Worm (Caenorhabditis elegans) whole organism, L1 larva: Measurements from ENCODE around the gene R01H2.2.

Experiments
- C04F5.9 ChIP-seq: sonication (generic microtip); optimal IDR thresholded peaks from 2 replicates; lab custom pipeline; 2016; ENCODE audit warnings: missing genetic modification characterization, missing compliant biosample characterization
- C16A3.4 ChIP-seq: fragments of 150-350 bp; optimal IDR thresholded peaks from 2 replicates; lab custom pipeline; 2014; ENCODE audit warnings: missing biosample characterization, missing genetic modification characterization
- C34B4.2 ChIP-seq: sonication (generic microtip); optimal IDR thresholded peaks from 2 replicates; lab custom pipeline; 2017; ENCODE audit warnings: mild to moderate bottlenecking, missing genetic modification characterization, missing compliant biosample characterization
- F16B12.6 ChIP-seq: fragments of 150-350 bp; optimal IDR thresholded peaks from 2 replicates; lab custom pipeline; 2014; ENCODE audit warnings: missing biosample characterization, missing genetic modification characterization
- Y116A8C.19 ChIP-seq: sonication (generic microtip); optimal IDR thresholded peaks from 2 replicates; lab custom pipeline; 2016; ENCODE audit warnings: missing compliant biosample characterization, missing genetic modification characterization, borderline replicate concordance
- alr-1 ChIP-seq: fragments of 200-800 bp; sonication (Bioruptor generic); optimal IDR thresholded peaks from 2 replicates; lab custom pipeline; 2018; ENCODE audit warnings: borderline replicate concordance, mild to moderate bottlenecking, missing genetic modification characterization, missing compliant biosample characterization
- blmp-1 ChIP-seq: fragments of 150-350 bp; optimal IDR thresholded peaks from 2 replicates; lab custom pipeline; 2014; ENCODE audit warnings: missing biosample characterization, missing genetic modification characterization
- ceh-63 ChIP-seq: fragments of 200-800 bp; sonication (Bioruptor generic); optimal IDR thresholded peaks from 2 replicates; lab custom pipeline; 2018; ENCODE audit warnings: mild to moderate bottlenecking, missing genetic modification characterization, missing compliant biosample characterization
- ceh-8 ChIP-seq: fragments of 200-800 bp; sonication (Bioruptor generic); optimal IDR thresholded peaks from 2 replicates; lab custom pipeline; 2018; ENCODE audit warnings: mild to moderate bottlenecking, missing genetic modification characterization, moderate library complexity, missing compliant biosample characterization
- ceh-82 ChIP-seq, 3 experiments: fragments of 150-350 bp in 1 of 3; sonication (generic microtip) in 2 of 3; optimal IDR thresholded peaks; 2 replicates each; lab custom pipeline; 2014 to 2017; ENCODE audit warnings: missing biosample characterization in 3 of 3, missing genetic modification characterization in 3 of 3
- efl-1 ChIP-seq, 4 experiments: fragments of 150-350 bp; optimal IDR thresholded peaks in 3 of 4; peaks in 1 of 4; 1 replicate in 1 of 4; 2 replicates in 3 of 4; lab custom pipeline; 2014; ENCODE audit warnings: missing biosample characterization in 2 of 4, missing genetic modification characterization in 2 of 4, missing genetic modification reagents in 2 of 4
- efl-3 ChIP-seq: fragments of 200-800 bp; sonication (Bioruptor generic); optimal IDR thresholded peaks from 2 replicates; lab custom pipeline; 2018; ENCODE audit warnings: mild to moderate bottlenecking, missing genetic modification characterization, missing compliant biosample characterization
- egl-13 ChIP-seq: sonication (generic microtip); optimal IDR thresholded peaks from 2 replicates; lab custom pipeline; 2016; ENCODE audit warnings: missing genotype, missing genetic modification reagents, missing genetic modification characterization, missing compliant biosample characterization
- elt-3 ChIP-seq, 6 experiments: fragments of 150-350 bp in 1 of 6; sonication (generic microtip); optimal IDR thresholded peaks; 2 replicates each; lab custom pipeline; 2017 to 2018; ENCODE audit warnings: missing biosample characterization in 6 of 6, missing genetic modification characterization in 6 of 6, inconsistent platforms in 1 of 6
- ets-5 ChIP-seq: fragments of 200-800 bp; sonication (Bioruptor generic); IDR thresholded peaks from 2 replicates; pipeline ENCODE4 v1.3.6; 2022; ENCODE audit warnings: missing genetic modification characterization, missing compliant biosample characterization
- fkh-10 ChIP-seq: sonication (generic microtip); optimal IDR thresholded peaks from 2 replicates; lab custom pipeline; 2017; ENCODE audit warnings: missing biosample characterization, missing genetic modification reagents, missing genetic modification characterization
- fos-1 ChIP-seq: fragments of 150-350 bp; optimal IDR thresholded peaks from 2 replicates; lab custom pipeline; 2014; ENCODE audit warnings: missing biosample characterization, missing genetic modification characterization
- grh-1 ChIP-seq: fragments of 200-800 bp; sonication (Bioruptor generic); IDR thresholded peaks from 2 replicates; pipeline ENCODE4 v1.3.6; 2022; ENCODE audit warnings: missing genetic modification reagents, missing genetic modification characterization, missing compliant biosample characterization
- hlh-17 ChIP-seq: fragments of 200-800 bp; sonication (Bioruptor generic); optimal IDR thresholded peaks from 2 replicates; lab custom pipeline; 2018; ENCODE audit warnings: missing genetic modification characterization, mild to moderate bottlenecking, missing compliant biosample characterization, moderate library complexity, borderline replicate concordance
- hlh-4 ChIP-seq: sonication (generic microtip); optimal IDR thresholded peaks from 2 replicates; lab custom pipeline; 2016; ENCODE audit warnings: mild to moderate bottlenecking, missing genetic modification characterization, missing compliant biosample characterization
- lin-13 ChIP-seq: fragments of 150-350 bp; optimal IDR thresholded peaks from 2 replicates; lab custom pipeline; 2014; ENCODE audit warnings: missing biosample characterization, missing genetic modification reagents, missing genetic modification characterization
- lin-15B ChIP-seq: fragments of 150-350 bp; sonication (generic microtip); optimal IDR thresholded peaks from 3 replicates; lab custom pipeline; 2014; ENCODE audit warnings: missing biosample characterization, missing genetic modification characterization
- lin-35 ChIP-seq, 2 experiments: fragments of 150-350 bp; optimal IDR thresholded peaks; 2 replicates each; lab custom pipeline; 2014; ENCODE audit warnings: missing biosample characterization in 2 of 2, missing genetic modification characterization in 2 of 2, missing genetic modification reagents in 2 of 2
- lsy-2 ChIP-seq, 2 experiments: fragments of 150-350 bp; optimal IDR thresholded peaks; 2 replicates each; lab custom pipeline; 2014; ENCODE audit warnings: missing biosample characterization in 2 of 2, missing genetic modification characterization in 2 of 2
- mdl-1 ChIP-seq, 2 experiments: fragments of 150-350 bp; optimal IDR thresholded peaks; 2 replicates each; lab custom pipeline; 2014 to 2017; ENCODE audit warnings: missing biosample characterization in 2 of 2, missing genetic modification characterization in 2 of 2, inconsistent platforms in 1 of 2
- mep-1 ChIP-seq: fragments of 150-350 bp; optimal IDR thresholded peaks from 2 replicates; lab custom pipeline; 2014; ENCODE audit warnings: missing biosample characterization, missing genetic modification characterization
- nhr-11 ChIP-seq: fragments of 150-350 bp; optimal IDR thresholded peaks from 2 replicates; lab custom pipeline; 2014; ENCODE audit warnings: missing biosample characterization, missing genetic modification characterization
- nhr-71 ChIP-seq: sonication (generic microtip); optimal IDR thresholded peaks from 2 replicates; lab custom pipeline; 2016; ENCODE audit warnings: mild to moderate bottlenecking, missing genetic modification characterization, moderate library complexity, missing compliant biosample characterization
- nhr-76 ChIP-seq: sonication (generic microtip); optimal IDR thresholded peaks from 2 replicates; lab custom pipeline; 2017; ENCODE audit warnings: missing biosample characterization, missing genetic modification characterization
- nhr-77 ChIP-seq: fragments of 150-350 bp; optimal IDR thresholded peaks from 2 replicates; lab custom pipeline; 2014; ENCODE audit warnings: missing biosample characterization, missing genetic modification characterization
- nhr-85 ChIP-seq: sonication (generic microtip); peaks from one replicate; lab custom pipeline; 2016; ENCODE audit warnings: missing genetic modification characterization, inconsistent platforms, missing compliant biosample characterization
- nhr-90 ChIP-seq: sonication (generic microtip); optimal IDR thresholded peaks from 2 replicates; lab custom pipeline; 2016; ENCODE audit warnings: mild to moderate bottlenecking, missing genetic modification characterization, missing compliant biosample characterization; ENCODE audit not compliant: poor library complexity
- pag-3 ChIP-seq: sonication (generic microtip); optimal IDR thresholded peaks from 2 replicates; lab custom pipeline; 2017; ENCODE audit warnings: missing genetic modification characterization, mild to moderate bottlenecking, missing compliant biosample characterization, antibody characterized with exemption, borderline replicate concordance; ENCODE audit not compliant: insufficient read depth
- pax-3 ChIP-seq: fragments of 200-800 bp; sonication (Bioruptor generic); optimal IDR thresholded peaks from 2 replicates; lab custom pipeline; 2018; ENCODE audit warnings: mild to moderate bottlenecking, missing genetic modification characterization, moderate library complexity, missing compliant biosample characterization
- rnt-1 ChIP-seq: sonication (generic microtip); optimal IDR thresholded peaks from 2 replicates; lab custom pipeline; 2016; ENCODE audit warnings: mild to moderate bottlenecking, missing genetic modification characterization, moderate library complexity, missing compliant biosample characterization
- skn-1 ChIP-seq: fragments of 150-350 bp; optimal IDR thresholded peaks from 2 replicates; lab custom pipeline; 2014; ENCODE audit warnings: missing biosample characterization, missing genetic modification characterization
- sptf-1 ChIP-seq: fragments of 150-350 bp; optimal IDR thresholded peaks from 2 replicates; lab custom pipeline; 2014; ENCODE audit warnings: missing biosample characterization, missing genetic modification characterization
- swsn-7 ChIP-seq: sonication (generic microtip); optimal IDR thresholded peaks from 2 replicates; lab custom pipeline; 2016; ENCODE audit warnings: missing genetic modification characterization, missing compliant biosample characterization
- tlp-1 ChIP-seq: fragments of 150-350 bp; optimal IDR thresholded peaks from 2 replicates; lab custom pipeline; 2014; ENCODE audit warnings: missing biosample characterization, missing genetic modification characterization
- unc-130 ChIP-seq: fragments of 150-350 bp; optimal IDR thresholded peaks from 2 replicates; lab custom pipeline; 2017; ENCODE audit warnings: missing biosample characterization, missing genetic modification characterization, inconsistent platforms
- unc-30 ChIP-seq: sonication (generic microtip); optimal IDR thresholded peaks from 2 replicates; lab custom pipeline; 2017; ENCODE audit warnings: missing biosample characterization, missing genetic modification characterization
- xbp-1 ChIP-seq: sonication (generic microtip); optimal IDR thresholded peaks from 2 replicates; lab custom pipeline; 2016; ENCODE audit warnings: missing genetic modification characterization, missing compliant biosample characterization
- zag-1 ChIP-seq: fragments of 150-350 bp; optimal IDR thresholded peaks from 2 replicates; lab custom pipeline; 2014; ENCODE audit warnings: missing biosample characterization, missing genetic modification characterization
- zip-4 ChIP-seq: fragments of 200-800 bp; sonication (Bioruptor generic); optimal IDR thresholded peaks from 2 replicates; lab custom pipeline; 2018; ENCODE audit warnings: mild to moderate bottlenecking, missing genetic modification characterization, moderate library complexity, missing compliant biosample characterization
- ztf-4 ChIP-seq: fragments of 150-350 bp; optimal IDR thresholded peaks from 2 replicates; lab custom pipeline; 2014; ENCODE audit warnings: missing biosample characterization, missing genetic modification characterization

Gene R01H2.2

ce11 chrIII:7068520-7069113 lies 12.3 kb downstream of the R01H2.2 start, which contains the start of the genes ubc-18 and R01H2.8 (continued):
- TF ChIP-seq mep-1 (tag; lab: Kevin White, UChicago) (peak; percentile 62), unc-30 (tag; lab: Kevin White, UChicago) (no peak), ets-5 (no peak), zag-1 (no peak), C04F5.9 (tag; lab: Kevin White, UChicago) (no peak), efl-1 (optimal IDR thresholded peaks at IDR 0.05; lab: Kevin White, UChicago) (peak; percentile 90 to 94), efl-1 (GFP tag; optimal IDR thresholded peaks at IDR 0.05 in 1 of 2; lab: Kevin White, UChicago) (peak; percentile 93 to 99), blmp-1 (tag; lab: Kevin White, UChicago) (peak; percentile 23), hlh-4 (no peak), rnt-1 (tag; lab: Kevin White, UChicago) (peak; percentile 47), lin-35 (GFP tag; optimal IDR thresholded peaks at IDR 0.05; lab: Kevin White, UChicago) (peak; percentile 93 to 97), F16B12.6 (peak; percentile 88), nhr-76 (tag; lab: Kevin White, UChicago) (no peak), ceh-63 (no peak), lsy-2 (tag; optimal IDR thresholded peaks at IDR 0.05; lab: Kevin White, UChicago) (peak; percentile 51 to 79)

- no peak for TF ChIP-seq tlp-1
- TF ChIP-seq efl-3 (GFP tag; lab: Kevin White, UChicago) = no peak
- TF ChIP-seq hlh-17 (GFP tag; lab: Kevin White, UChicago) = no peak
- no peak for TF ChIP-seq pax-3
Measured at ce11 chrIII:7069981-7070380, 13.6 kb downstream of the R01H2.2 start, which contains the start of gene tmem-17. Gene tmem-17, plus strand, starts transcription at chrIII:7070281.

ce11 chrIII:7072452-7072851 lies 16.1 kb downstream of the R01H2.2 start, which contains the start of gene lin-37:
Gene lin-37, minus strand, starts transcription at chrIII:7072552.
- no peak for TF ChIP-seq swsn-7 (tag; lab: Kevin White, UChicago)
- no peak for TF ChIP-seq nhr-11 (tag; lab: Kevin White, UChicago)
- TF ChIP-seq lin-15B (tag; lab: Kevin White, UChicago) = no peak
- no peak for TF ChIP-seq grh-1 (GFP tag; lab: Robert Waterston, UW)
- no peak for TF ChIP-seq ztf-4 (tag; lab: Kevin White, UChicago)
- no peak for TF ChIP-seq pag-3 (tag; lab: Kevin White, UChicago)
- no peak for TF ChIP-seq alr-1 (tag; lab: Kevin White, UChicago)
- no peak for TF ChIP-seq nhr-90
- TF ChIP-seq sptf-1 = no peak
- no peak for TF ChIP-seq rnt-1 (tag; lab: Kevin White, UChicago)
- no peak for TF ChIP-seq fkh-10 (GFP tag; lab: Kevin White, UChicago)
- TF ChIP-seq efl-1 (optimal IDR thresholded peaks at IDR 0.05; lab: Kevin White, UChicago) = no peak
- TF ChIP-seq efl-1 (GFP tag; optimal IDR thresholded peaks at IDR 0.05 in 1 of 2; lab: Kevin White, UChicago) = no peak
- no peak for TF ChIP-seq C34B4.2 (tag; lab: Kevin White, UChicago)
- TF ChIP-seq nhr-71 (tag; lab: Kevin White, UChicago) = no peak
- TF ChIP-seq lin-13 (GFP tag; lab: Kevin White, UChicago) = no peak
- no peak for TF ChIP-seq Y116A8C.19

ce11 chrIII:7073801-7074386 lies 17.6 kb downstream of the R01H2.2 start, which contains the start of gene ZK418.5:
Gene ZK418.5, minus strand, starts transcription at chrIII:7073851.
- no peak for TF ChIP-seq unc-30 (tag; lab: Kevin White, UChicago)
- peak; percentile 66 for TF ChIP-seq F16B12.6
- peak; percentile 78 for TF ChIP-seq skn-1 (tag; lab: Kevin White, UChicago)
- peak; percentile 30 for TF ChIP-seq fos-1 (tag; lab: Kevin White, UChicago)
- peak; percentile 45 for TF ChIP-seq nhr-90
- no peak for TF ChIP-seq nhr-77
- TF ChIP-seq unc-130 (tag; lab: Kevin White, UChicago) = no peak
- no peak for TF ChIP-seq elt-3 (tag; optimal IDR thresholded peaks at IDR 0.05; lab: Kevin White, UChicago)
- TF ChIP-seq zip-4 (GFP tag; lab: Kevin White, UChicago) = no peak
- TF ChIP-seq zag-1 = no peak
- no peak for TF ChIP-seq pag-3 (tag; lab: Kevin White, UChicago)
- peak; percentile 58 for TF ChIP-seq nhr-85 (tag; lab: Kevin White, UChicago)
- TF ChIP-seq mdl-1 (tag; optimal IDR thresholded peaks at IDR 0.05; lab: Kevin White, UChicago) = peak in 1 of 2 experiments; percentile 11
- TF ChIP-seq xbp-1 = peak; percentile 45
- TF ChIP-seq ceh-82 (tag; optimal IDR thresholded peaks at IDR 0.05; lab: Kevin White, UChicago) = peak; percentile 29 to 68 (median 42)
- no peak for TF ChIP-seq ceh-8 (GFP tag; lab: Kevin White, UChicago)
- no peak for TF ChIP-seq egl-13 (tag; lab: Kevin White, UChicago)
- peak; percentile 42 for TF ChIP-seq mep-1 (tag; lab: Kevin White, UChicago)
- peak; percentile 79 for TF ChIP-seq C16A3.4 (tag; lab: Kevin White, UChicago)
